Worm (Caenorhabditis elegans) whole organism, L4 larva: Measurements from ENCODE around the gene sas-1.

Experiments
- D1046.2 ChIP-seq: fragments of 200-800 bp; sonication (Bioruptor generic); IDR thresholded peaks from 2 replicates; pipeline ENCODE4 v1.3.6; 2022; ENCODE audit warnings: missing genetic modification characterization, missing compliant biosample characterization
- F10B5.3 ChIP-seq: sonication (generic microtip); optimal IDR thresholded peaks from 2 replicates; lab custom pipeline; 2016; ENCODE audit warnings: mild to moderate bottlenecking, missing genetic modification characterization, missing compliant biosample characterization
- T26A8.4 ChIP-seq: fragments of 200-800 bp; sonication (Bioruptor generic); IDR thresholded peaks from 2 replicates; pipeline ENCODE4 v1.3.6; 2022; ENCODE audit warnings: missing genetic modification characterization, missing compliant biosample characterization
- Y105C5A.15 ChIP-seq: fragments of 200-800 bp; sonication (Bioruptor generic); IDR thresholded peaks from 2 replicates; pipeline ENCODE4 v1.3.6; 2022; ENCODE audit warnings: missing genetic modification characterization, missing compliant biosample characterization
- ZK337.2 ChIP-seq: fragments of 200-800 bp; sonication (Bioruptor generic); IDR thresholded peaks from 2 replicates; pipeline ENCODE4 v1.3.6; 2022; ENCODE audit warnings: missing genetic modification reagents, missing genetic modification characterization, missing compliant biosample characterization
- aha-1 ChIP-seq: fragments of 150-350 bp; peaks from one replicate; lab custom pipeline; 2014; ENCODE audit warnings: missing biosample characterization, missing genetic modification characterization
- ama-1 ChIP-seq: fragments of 150-350 bp; optimal IDR thresholded peaks from 2 replicates; lab custom pipeline; 2014; ENCODE audit warnings: inconsistent platforms, mixed read lengths
- ceh-20 ChIP-seq: fragments of 200-800 bp; sonication (Bioruptor generic); IDR thresholded peaks from 2 replicates; pipeline ENCODE4 v1.3.6; 2022; ENCODE audit warnings: missing genetic modification reagents, missing genetic modification characterization, missing compliant biosample characterization
- ceh-32 ChIP-seq: sonication (generic microtip); optimal IDR thresholded peaks from 2 replicates; lab custom pipeline; 2016; ENCODE audit warnings: mild to moderate bottlenecking, missing genetic modification characterization, missing compliant biosample characterization; ENCODE audit not compliant: poor library complexity
- ceh-44 ChIP-seq: fragments of 200-800 bp; sonication (Bioruptor generic); IDR thresholded peaks from 2 replicates; pipeline ENCODE4 v1.3.6; 2022; ENCODE audit warnings: missing genetic modification reagents, missing genetic modification characterization, missing compliant biosample characterization
- ces-1 ChIP-seq: fragments of 150-350 bp; sonication (generic microtip); optimal IDR thresholded peaks from 4 replicates; lab custom pipeline; 2014; ENCODE audit warnings: missing biosample characterization, missing genetic modification reagents, missing genetic modification characterization
- cey-2 ChIP-seq: sonication (generic microtip); optimal IDR thresholded peaks from 3 replicates; lab custom pipeline; 2017; ENCODE audit warnings: missing genetic modification characterization, mild to moderate bottlenecking, missing compliant biosample characterization, antibody characterized with exemption, borderline replicate concordance; ENCODE audit not compliant: insufficient read depth
- dmd-8 ChIP-seq: fragments of 200-800 bp; sonication (Bioruptor generic); IDR thresholded peaks from 2 replicates; pipeline ENCODE4 v1.3.6; 2022; ENCODE audit warnings: missing genetic modification characterization, missing compliant biosample characterization
- dve-1 ChIP-seq: sonication (generic microtip); optimal IDR thresholded peaks from 2 replicates; lab custom pipeline; 2017; ENCODE audit warnings: antibody characterized with exemption, mild to moderate bottlenecking, missing genetic modification characterization, missing compliant biosample characterization; ENCODE audit not compliant: insufficient read depth
- egl-27 ChIP-seq: sonication (generic microtip); optimal IDR thresholded peaks from 3 replicates; lab custom pipeline; 2017; ENCODE audit warnings: missing biosample characterization, missing genetic modification reagents, missing genetic modification characterization
- fos-1 ChIP-seq: fragments of 150-350 bp; optimal IDR thresholded peaks from 2 replicates; lab custom pipeline; 2014; ENCODE audit warnings: missing biosample characterization, missing genetic modification characterization
- hlh-11 ChIP-seq: fragments of 200-800 bp; sonication (Bioruptor generic); optimal IDR thresholded peaks from 2 replicates; lab custom pipeline; 2018; ENCODE audit warnings: mild to moderate bottlenecking, missing genetic modification characterization, missing compliant biosample characterization
- hmg-1.1 ChIP-seq: fragments of 200-800 bp; sonication (Bioruptor generic); IDR thresholded peaks from 2 replicates; pipeline ENCODE4 v1.3.6; 2022; ENCODE audit warnings: missing genetic modification reagents, missing genetic modification characterization, missing compliant biosample characterization
- jun-1 ChIP-seq: fragments of 150-350 bp; optimal IDR thresholded peaks from 2 replicates; lab custom pipeline; 2014; ENCODE audit warnings: missing biosample characterization, missing genetic modification reagents, missing genetic modification characterization
- lin-1 ChIP-seq: fragments of 200-800 bp; sonication (Bioruptor generic); IDR thresholded peaks from 2 replicates; pipeline ENCODE4 v1.3.6; 2022; ENCODE audit warnings: missing genetic modification reagents, missing genetic modification characterization, missing compliant biosample characterization
- lir-3 ChIP-seq: sonication (generic microtip); optimal IDR thresholded peaks from 2 replicates; lab custom pipeline; 2016; ENCODE audit warnings: mild to moderate bottlenecking, missing genetic modification characterization, missing compliant biosample characterization
- lsy-2 ChIP-seq, 2 experiments: fragments of 150-350 bp in 1 of 2; sonication (generic microtip) in 1 of 2; optimal IDR thresholded peaks; 2 replicates each; lab custom pipeline; 2014 to 2017; ENCODE audit warnings: missing biosample characterization in 2 of 2, missing genetic modification characterization in 2 of 2
- mdl-1 ChIP-seq, 2 experiments: fragments of 150-350 bp in 1 of 2; sonication (generic microtip) in 1 of 2; optimal IDR thresholded peaks; 2 replicates each; lab custom pipeline; 2014 to 2017; ENCODE audit warnings: missing biosample characterization in 2 of 2, missing genetic modification characterization in 2 of 2
- mes-2 ChIP-seq: sonication (generic microtip); optimal IDR thresholded peaks from 2 replicates; lab custom pipeline; 2016; ENCODE audit warnings: missing genotype, mild to moderate bottlenecking, missing genetic modification characterization, missing compliant biosample characterization; ENCODE audit not compliant: poor library complexity, severe bottlenecking
- nhr-102 ChIP-seq: sonication (generic microtip); optimal IDR thresholded peaks from 2 replicates; lab custom pipeline; 2016; ENCODE audit warnings: mild to moderate bottlenecking, missing genetic modification characterization, moderate library complexity, missing compliant biosample characterization
- nhr-11 ChIP-seq: fragments of 150-350 bp; optimal IDR thresholded peaks from 2 replicates; lab custom pipeline; 2014; ENCODE audit warnings: missing biosample characterization, missing genetic modification characterization
- nhr-25 ChIP-seq: sonication (generic microtip); optimal IDR thresholded peaks from 2 replicates; lab custom pipeline; 2017; ENCODE audit warnings: missing genetic modification characterization, mild to moderate bottlenecking, missing compliant biosample characterization, antibody characterized with exemption, moderate library complexity, borderline replicate concordance; ENCODE audit not compliant: insufficient read depth
- nhr-41 ChIP-seq: fragments of 200-800 bp; sonication (Bioruptor generic); IDR thresholded peaks from 2 replicates; pipeline ENCODE4 v1.3.6; 2022; ENCODE audit warnings: missing genetic modification reagents, missing genetic modification characterization, missing compliant biosample characterization
- nhr-48 ChIP-seq: sonication (generic microtip); optimal IDR thresholded peaks from 2 replicates; lab custom pipeline; 2016; ENCODE audit warnings: mild to moderate bottlenecking, missing genetic modification characterization, missing compliant biosample characterization
- nhr-6 ChIP-seq: fragments of 150-350 bp; optimal IDR thresholded peaks from 2 replicates; lab custom pipeline; 2014; ENCODE audit warnings: missing biosample characterization, missing genetic modification characterization
- nhr-77 ChIP-seq: fragments of 150-350 bp; optimal IDR thresholded peaks from 2 replicates; lab custom pipeline; 2014; ENCODE audit warnings: missing biosample characterization, missing genetic modification characterization
- pha-4 ChIP-seq, 2 experiments: fragments of 150-350 bp in 1 of 2; fragments of 200-800 bp in 1 of 2; sonication (Bioruptor generic) in 1 of 2; IDR thresholded peaks in 1 of 2; optimal IDR thresholded peaks in 1 of 2; 2 replicates each; pipeline versions ENCODE4 v1.3.6 to Lab custom; 2014 to 2022; ENCODE audit warnings: missing genetic modification characterization in 2 of 2, missing genetic modification reagents in 2 of 2, missing biosample characterization in 1 of 2, missing compliant biosample characterization in 1 of 2
- sdz-12 ChIP-seq: fragments of 200-800 bp; sonication (Bioruptor generic); optimal IDR thresholded peaks from 2 replicates; lab custom pipeline; 2018; ENCODE audit warnings: mild to moderate bottlenecking, missing genetic modification characterization, missing compliant biosample characterization
- tra-1 ChIP-seq: fragments of 200-800 bp; sonication (Bioruptor generic); IDR thresholded peaks from 2 replicates; pipeline ENCODE4 v1.3.6; 2022; ENCODE audit warnings: missing genetic modification reagents, missing genetic modification characterization, missing compliant biosample characterization
- unc-62 ChIP-seq, 3 experiments: fragments of 150-350 bp in 1 of 3; sonication (generic microtip); optimal IDR thresholded peaks in 2 of 3; peaks in 1 of 3; 1 replicate in 1 of 3; 2 replicates in 2 of 3; lab custom pipeline; 2014 to 2017; ENCODE audit warnings: missing biosample characterization in 3 of 3, missing genetic modification characterization in 3 of 3, missing genetic modification reagents in 3 of 3, missing genotype in 1 of 3
- vab-7 ChIP-seq: fragments of 200-800 bp; sonication (Bioruptor generic); IDR thresholded peaks from 2 replicates; pipeline ENCODE4 v1.3.6; 2022; ENCODE audit warnings: missing genetic modification reagents, missing genetic modification characterization, missing compliant biosample characterization
- zag-1 ChIP-seq: fragments of 150-350 bp; optimal IDR thresholded peaks from 2 replicates; lab custom pipeline; 2014; ENCODE audit warnings: missing biosample characterization, missing genetic modification characterization
- zfp-3 ChIP-seq: fragments of 200-800 bp; sonication (Bioruptor generic); conservative IDR thresholded peaks from 2 replicates; pipeline ENCODE4 v1.3.6; 2022; ENCODE audit warnings: missing genetic modification reagents, missing genetic modification characterization, missing compliant biosample characterization
- zip-2 ChIP-seq: fragments of 150-350 bp; optimal IDR thresholded peaks from 2 replicates; lab custom pipeline; 2014; ENCODE audit warnings: missing biosample characterization, missing genetic modification characterization

Gene sas-1

DNA sequence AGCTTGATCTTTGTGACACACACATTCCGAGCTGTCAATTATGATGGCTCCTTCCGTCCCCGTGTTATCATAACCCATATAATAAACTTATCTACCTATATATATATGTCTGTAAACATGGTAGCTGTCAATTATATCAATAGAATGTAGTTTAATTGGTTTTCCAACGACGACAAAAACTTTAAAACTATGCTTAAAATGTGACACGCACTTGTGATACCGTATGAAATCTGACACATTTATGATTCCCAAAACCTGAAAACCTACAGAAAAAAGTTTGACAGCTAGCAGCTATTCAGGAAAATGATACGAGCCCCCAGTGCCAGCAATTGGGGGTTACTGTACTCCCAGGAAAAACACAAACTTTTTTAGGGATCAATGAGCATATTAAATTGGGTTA is 40.6 kb upstream of the sas-1 start (continued):
- TF ChIP-seq hlh-11: peak; percentile 30
- TF ChIP-seq egl-27: no peak
- peak; percentile 10; the same call in 1 of the 2 replicates for TF ChIP-seq pha-4 (GFP tag; IDR thresholded peaks at IDR 0.05; lab: Robert Waterston, UW)
- TF ChIP-seq pha-4 (tag; optimal IDR thresholded peaks at IDR 0.05; lab: Kevin White, UChicago): no peak
- TF ChIP-seq ces-1 (GFP tag; lab: Kevin White, UChicago): no peak
- TF ChIP-seq F10B5.3 (tag; lab: Kevin White, UChicago): no peak
- no peak for TF ChIP-seq Y105C5A.15 (GFP tag; lab: Robert Waterston, UW)
- TF ChIP-seq fos-1 (tag; lab: Kevin White, UChicago): no peak
- TF ChIP-seq ama-1 (lab: Kevin White, UChicago): no peak
- TF ChIP-seq vab-7: no peak
- TF ChIP-seq nhr-48: peak; percentile 21
- TF ChIP-seq nhr-25 (tag; lab: Kevin White, UChicago): no peak
- peak; percentile 87 for TF ChIP-seq tra-1
- TF ChIP-seq zip-2 (tag; lab: Kevin White, UChicago): no peak
- TF ChIP-seq cey-2 (tag; lab: Kevin White, UChicago): no peak
- TF ChIP-seq ceh-32: no peak
- TF ChIP-seq dmd-8 (GFP tag; lab: Robert Waterston, UW): no peak
- TF ChIP-seq jun-1 (tag; lab: Kevin White, UChicago): no peak
- TF ChIP-seq dve-1 (tag; lab: Kevin White, UChicago): peak; percentile 22
- no peak for TF ChIP-seq D1046.2 (GFP tag; lab: Robert Waterston, UW)
- no peak for TF ChIP-seq ZK337.2 (GFP tag; lab: Robert Waterston, UW)
- TF ChIP-seq unc-62 (GFP tag; optimal IDR thresholded peaks at IDR 0.05 in 1 of 2; lab: Kevin White, UChicago): no peak
- no peak for TF ChIP-seq unc-62 (tag; optimal IDR thresholded peaks at IDR 0.05; lab: Kevin White, UChicago)
- no peak for TF ChIP-seq T26A8.4 (GFP tag; lab: Robert Waterston, UW)
- TF ChIP-seq nhr-11: no peak
- TF ChIP-seq ceh-44 (GFP tag; lab: Robert Waterston, UW): no peak
- TF ChIP-seq sdz-12: no peak
- TF ChIP-seq nhr-77 (tag; lab: Kevin White, UChicago): no peak
- TF ChIP-seq nhr-102 (tag; lab: Kevin White, UChicago): peak; percentile 62
- no peak for TF ChIP-seq lir-3 (tag; lab: Kevin White, UChicago)
- TF ChIP-seq mes-2 (tag; lab: Kevin White, UChicago): no peak
- TF ChIP-seq zfp-3: peak; percentile 56; the same call in 1 of the 2 replicates
- no peak for TF ChIP-seq lsy-2 (tag; optimal IDR thresholded peaks at IDR 0.05; lab: Kevin White, UChicago)
- TF ChIP-seq zag-1: no peak
- TF ChIP-seq hmg-1.1 (GFP tag; lab: Robert Waterston, UW): no peak
- TF ChIP-seq mdl-1 (tag; optimal IDR thresholded peaks at IDR 0.05; lab: Kevin White, UChicago): no peak
- TF ChIP-seq lin-1 (GFP tag; lab: Robert Waterston, UW): no peak
- TF ChIP-seq ceh-20 (GFP tag; lab: Robert Waterston, UW): no peak
- no peak for TF ChIP-seq nhr-6 (tag; lab: Kevin White, UChicago)
- TF ChIP-seq nhr-41 (GFP tag; lab: Robert Waterston, UW): no peak
- TF ChIP-seq, all 104 proteins: peak for 10

DNA sequence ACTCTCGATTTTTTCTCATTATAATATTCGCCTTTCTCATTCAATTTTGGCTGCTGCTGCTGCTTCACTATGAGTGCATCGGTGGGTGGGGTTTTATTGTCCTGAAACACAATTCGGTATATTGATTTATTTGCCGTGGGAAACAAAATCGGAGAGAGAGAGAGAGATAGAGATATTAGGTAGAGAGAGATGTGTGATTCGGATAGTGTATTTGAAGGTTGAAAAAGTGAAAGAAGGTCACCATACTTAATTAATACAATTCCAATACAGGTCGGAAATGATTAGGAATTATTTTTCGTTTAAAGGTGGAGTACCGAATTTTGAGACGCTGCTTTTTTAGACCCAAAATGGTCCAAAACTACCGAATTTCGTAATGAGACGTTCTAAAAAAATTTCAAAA is 37.1 kb upstream of the sas-1 start, which contains the start of gene tpst-1:
Gene tpst-1, minus strand, starts transcription at position 101 of the 400 bp plus-strand sequence.
- TF ChIP-seq aha-1 (tag; lab: Kevin White, UChicago) (peak; percentile 38), zip-2 (tag; lab: Kevin White, UChicago) (no peak)
